Worm (Caenorhabditis elegans) whole organism, L1 larva: ENCODE data around the gene K12H6.10.

Experiments
- C34B4.2 ChIP-seq: sonication (generic microtip); optimal IDR thresholded peaks from 2 replicates; lab custom pipeline; 2017; ENCODE audit warnings: mild to moderate bottlenecking, missing genetic modification characterization, missing compliant biosample characterization
- F16B12.6 ChIP-seq: fragments of 150-350 bp; optimal IDR thresholded peaks from 2 replicates; lab custom pipeline; 2014; ENCODE audit warnings: missing biosample characterization, missing genetic modification characterization
- aha-1 ChIP-seq: fragments of 150-350 bp; optimal IDR thresholded peaks from 2 replicates; lab custom pipeline; 2014; ENCODE audit warnings: missing biosample characterization, missing genetic modification characterization
- ceh-63 ChIP-seq: fragments of 200-800 bp; sonication (Bioruptor generic); optimal IDR thresholded peaks from 2 replicates; lab custom pipeline; 2018; ENCODE audit warnings: mild to moderate bottlenecking, missing genetic modification characterization, missing compliant biosample characterization
- ceh-82 ChIP-seq, 3 experiments: fragments of 150-350 bp in 1 of 3; sonication (generic microtip) in 2 of 3; optimal IDR thresholded peaks; 2 replicates each; lab custom pipeline; 2014 to 2017; ENCODE audit warnings: missing biosample characterization in 3 of 3, missing genetic modification characterization in 3 of 3
- dpl-1 ChIP-seq, 3 experiments: fragments of 150-350 bp in 2 of 3; sonication (generic microtip) in 1 of 3; optimal IDR thresholded peaks; 2 replicates each; lab custom pipeline; 2014 to 2017; ENCODE audit warnings: missing biosample characterization in 3 of 3, missing genetic modification characterization in 3 of 3, missing genetic modification reagents in 3 of 3
- dsc-1 ChIP-seq: sonication (generic microtip); optimal IDR thresholded peaks from 2 replicates; lab custom pipeline; 2016; ENCODE audit warnings: mild to moderate bottlenecking, missing genetic modification characterization, missing compliant biosample characterization
- efl-1 ChIP-seq, 4 experiments: fragments of 150-350 bp; optimal IDR thresholded peaks in 3 of 4; peaks in 1 of 4; 1 replicate in 1 of 4; 2 replicates in 3 of 4; lab custom pipeline; 2014; ENCODE audit warnings: missing biosample characterization in 2 of 4, missing genetic modification characterization in 2 of 4, missing genetic modification reagents in 2 of 4
- egl-27 ChIP-seq, 2 experiments: fragments of 150-350 bp in 1 of 2; sonication (generic microtip); optimal IDR thresholded peaks; 3 replicates each; lab custom pipeline; 2017 to 2018; ENCODE audit warnings: missing biosample characterization in 2 of 2, missing genetic modification characterization in 2 of 2, missing genetic modification reagents in 2 of 2
- elt-3 ChIP-seq, 6 experiments: fragments of 150-350 bp in 1 of 6; sonication (generic microtip); optimal IDR thresholded peaks; 2 replicates each; lab custom pipeline; 2017 to 2018; ENCODE audit warnings: missing biosample characterization in 6 of 6, missing genetic modification characterization in 6 of 6, inconsistent platforms in 1 of 6
- ets-5 ChIP-seq: fragments of 200-800 bp; sonication (Bioruptor generic); IDR thresholded peaks from 2 replicates; pipeline ENCODE4 v1.3.6; 2022; ENCODE audit warnings: missing genetic modification characterization, missing compliant biosample characterization
- fkh-4 ChIP-seq: sonication (generic microtip); optimal IDR thresholded peaks from 2 replicates; lab custom pipeline; 2016; ENCODE audit warnings: missing compliant biosample characterization, missing genetic modification characterization, borderline replicate concordance
- fkh-8 ChIP-seq: sonication (generic microtip); optimal IDR thresholded peaks from 2 replicates; lab custom pipeline; 2016; ENCODE audit warnings: mild to moderate bottlenecking, missing genetic modification characterization, missing compliant biosample characterization
- fos-1 ChIP-seq: fragments of 150-350 bp; optimal IDR thresholded peaks from 2 replicates; lab custom pipeline; 2014; ENCODE audit warnings: missing biosample characterization, missing genetic modification characterization
- grh-1 ChIP-seq: fragments of 200-800 bp; sonication (Bioruptor generic); IDR thresholded peaks from 2 replicates; pipeline ENCODE4 v1.3.6; 2022; ENCODE audit warnings: missing genetic modification reagents, missing genetic modification characterization, missing compliant biosample characterization
- hlh-4 ChIP-seq: sonication (generic microtip); optimal IDR thresholded peaks from 2 replicates; lab custom pipeline; 2016; ENCODE audit warnings: mild to moderate bottlenecking, missing genetic modification characterization, missing compliant biosample characterization
- hpl-2 ChIP-seq: fragments of 150-350 bp; optimal IDR thresholded peaks from 2 replicates; lab custom pipeline; 2014; ENCODE audit warnings: missing biosample characterization, missing genetic modification reagents, missing genetic modification characterization
- irx-1 ChIP-seq: sonication (generic microtip); optimal IDR thresholded peaks from 2 replicates; lab custom pipeline; 2016; ENCODE audit warnings: missing genetic modification characterization, missing compliant biosample characterization
- isw-1 ChIP-seq: fragments of 200-800 bp; sonication (Bioruptor generic); IDR thresholded peaks from 2 replicates; pipeline ENCODE4 v1.3.6; 2022; ENCODE audit warnings: missing genetic modification characterization, missing compliant biosample characterization
- lin-13 ChIP-seq: fragments of 150-350 bp; optimal IDR thresholded peaks from 2 replicates; lab custom pipeline; 2014; ENCODE audit warnings: missing biosample characterization, missing genetic modification reagents, missing genetic modification characterization
- lin-35 ChIP-seq, 2 experiments: fragments of 150-350 bp; optimal IDR thresholded peaks; 2 replicates each; lab custom pipeline; 2014; ENCODE audit warnings: missing biosample characterization in 2 of 2, missing genetic modification characterization in 2 of 2, missing genetic modification reagents in 2 of 2
- lir-3 ChIP-seq: sonication (generic microtip); optimal IDR thresholded peaks from 2 replicates; lab custom pipeline; 2016; ENCODE audit warnings: mild to moderate bottlenecking, missing genetic modification characterization, moderate library complexity, missing compliant biosample characterization; ENCODE audit not compliant: poor library complexity
- lsy-2 ChIP-seq, 2 experiments: fragments of 150-350 bp; optimal IDR thresholded peaks; 2 replicates each; lab custom pipeline; 2014; ENCODE audit warnings: missing biosample characterization in 2 of 2, missing genetic modification characterization in 2 of 2
- mab-9 ChIP-seq: fragments of 200-800 bp; sonication (Bioruptor generic); IDR thresholded peaks from 2 replicates; pipeline ENCODE4 v1.3.6; 2022; ENCODE audit warnings: missing genetic modification reagents, missing genetic modification characterization, missing compliant biosample characterization
- nhr-19 ChIP-seq: fragments of 200-800 bp; sonication (Bioruptor generic); conservative IDR thresholded peaks from 2 replicates; pipeline ENCODE4 v1.3.6; 2022; ENCODE audit warnings: missing genetic modification characterization, missing compliant biosample characterization
- nhr-47 ChIP-seq: sonication (generic microtip); optimal IDR thresholded peaks from 2 replicates; lab custom pipeline; 2016; ENCODE audit warnings: mild to moderate bottlenecking, missing genetic modification characterization, moderate library complexity, missing compliant biosample characterization
- nhr-85 ChIP-seq: sonication (generic microtip); peaks from one replicate; lab custom pipeline; 2016; ENCODE audit warnings: missing genetic modification characterization, inconsistent platforms, missing compliant biosample characterization
- pag-3 ChIP-seq: sonication (generic microtip); optimal IDR thresholded peaks from 2 replicates; lab custom pipeline; 2017; ENCODE audit warnings: missing genetic modification characterization, mild to moderate bottlenecking, missing compliant biosample characterization, antibody characterized with exemption, borderline replicate concordance; ENCODE audit not compliant: insufficient read depth
- rnt-1 ChIP-seq: sonication (generic microtip); optimal IDR thresholded peaks from 2 replicates; lab custom pipeline; 2016; ENCODE audit warnings: mild to moderate bottlenecking, missing genetic modification characterization, moderate library complexity, missing compliant biosample characterization
- snpc-4 ChIP-seq: fragments of 150-350 bp; optimal IDR thresholded peaks from 2 replicates; lab custom pipeline; 2014; ENCODE audit warnings: missing biosample characterization, missing genetic modification characterization
- snu-23 ChIP-seq: sonication (generic microtip); optimal IDR thresholded peaks from 2 replicates; lab custom pipeline; 2016; ENCODE audit warnings: missing genetic modification characterization, missing compliant biosample characterization
- swsn-7 ChIP-seq: sonication (generic microtip); optimal IDR thresholded peaks from 2 replicates; lab custom pipeline; 2016; ENCODE audit warnings: missing genetic modification characterization, missing compliant biosample characterization
- tlp-1 ChIP-seq: fragments of 150-350 bp; optimal IDR thresholded peaks from 2 replicates; lab custom pipeline; 2014; ENCODE audit warnings: missing biosample characterization, missing genetic modification characterization
- unc-86 ChIP-seq: sonication (generic microtip); optimal IDR thresholded peaks from 2 replicates; lab custom pipeline; 2016; ENCODE audit warnings: missing genetic modification characterization, missing compliant biosample characterization
- unc-98 ChIP-seq: fragments of 200-800 bp; sonication (Bioruptor generic); IDR thresholded peaks from 2 replicates; pipeline ENCODE4 v1.3.6; 2022; ENCODE audit warnings: missing genetic modification characterization, missing compliant biosample characterization
- vab-15 ChIP-seq: sonication (generic microtip); optimal IDR thresholded peaks from 2 replicates; lab custom pipeline; 2017; ENCODE audit warnings: missing genotype, mild to moderate bottlenecking, missing genetic modification characterization, missing compliant biosample characterization
- zag-1 ChIP-seq: fragments of 150-350 bp; optimal IDR thresholded peaks from 2 replicates; lab custom pipeline; 2014; ENCODE audit warnings: missing biosample characterization, missing genetic modification characterization
- zip-4 ChIP-seq: fragments of 200-800 bp; sonication (Bioruptor generic); optimal IDR thresholded peaks from 2 replicates; lab custom pipeline; 2018; ENCODE audit warnings: mild to moderate bottlenecking, missing genetic modification characterization, moderate library complexity, missing compliant biosample characterization

K12H6.10 gene

ce11 chrII:2815017-2815416, 7.7 kb upstream of the K12H6.10 start:
- TF ChIP-seq elt-3 (tag; optimal IDR thresholded peaks at IDR 0.05; lab: Kevin White, UChicago) = no peak
- no peak for TF ChIP-seq lir-3 (tag; lab: Kevin White, UChicago)
- no peak for TF ChIP-seq dsc-1
- TF ChIP-seq fkh-8 = no peak
- no peak for TF ChIP-seq hlh-4 (tag; lab: Kevin White, UChicago)
- no peak for TF ChIP-seq snpc-4 (tag; lab: Kevin White, UChicago)
- TF ChIP-seq fkh-4 (tag; lab: Kevin White, UChicago) = no peak
- no peak for TF ChIP-seq zip-4 (GFP tag; lab: Kevin White, UChicago)
- TF ChIP-seq ceh-82 (tag; optimal IDR thresholded peaks at IDR 0.05; lab: Kevin White, UChicago) = no peak
- no peak for TF ChIP-seq aha-1 (tag; lab: Kevin White, UChicago)
- no peak for TF ChIP-seq hpl-2 (GFP tag; lab: Kevin White, UChicago)
- no peak for TF ChIP-seq swsn-7 (tag; lab: Kevin White, UChicago)
- no peak for TF ChIP-seq grh-1 (GFP tag; lab: Robert Waterston, UW)

- TF ChIP-seq unc-86 (tag; lab: Kevin White, UChicago) = no peak
- no peak for TF ChIP-seq C34B4.2
Observed at ce11 chrII:2815444-2815843, 7.2 kb upstream of the K12H6.10 start, which contains the start of gene K12H6.2. K12H6.2 (minus strand) TSS chrII:2815544.

- TF ChIP-seq unc-98 (GFP tag; lab: Robert Waterston, UW) (no peak), nhr-85 (tag; lab: Kevin White, UChicago) (no peak), rnt-1 (no peak), efl-1 (optimal IDR thresholded peaks at IDR 0.05; lab: Kevin White, UChicago) (no peak), efl-1 (GFP tag; optimal IDR thresholded peaks at IDR 0.05 in 1 of 2; lab: Kevin White, UChicago) (no peak), dpl-1 (GFP tag; optimal IDR thresholded peaks at IDR 0.05; lab: Kevin White, UChicago) (no peak), lin-35 (GFP tag; optimal IDR thresholded peaks at IDR 0.05; lab: Kevin White, UChicago) (no peak), fos-1 (tag; lab: Kevin White, UChicago) (no peak)
- TF ChIP-seq, all 84 proteins: peak for 0
Observed at ce11 chrII:2816676-2817075, 6.0 kb upstream of the K12H6.10 start, which contains the start of gene set-13. set-13 (plus strand) TSS chrII:2816976.

- TF ChIP-seq zag-1 (tag; lab: Kevin White, UChicago) (no peak), irx-1 (no peak), mab-9 (GFP tag; lab: Robert Waterston, UW) (no peak), egl-27 (tag; optimal IDR thresholded peaks at IDR 0.05; lab: Kevin White, UChicago) (no peak), efl-1 (optimal IDR thresholded peaks at IDR 0.05; lab: Kevin White, UChicago) (no peak), efl-1 (GFP tag; optimal IDR thresholded peaks at IDR 0.05 in 1 of 2; lab: Kevin White, UChicago) (no peak)
Observed at ce11 chrII:2824169-2824568, 1.5 kb downstream of the K12H6.10 start, which contains the start of the genes K12H6.4 and K12H6.9. K12H6.4 (minus strand) TSS chrII:2824269. K12H6.9 (plus strand) TSS chrII:2824404.

ce11 chrII:2826073-2826472, 3.4 kb downstream of the K12H6.10 start, which contains the start of gene K12H6.5:
K12H6.5 (minus strand) TSS chrII:2826173.
- no peak for TF ChIP-seq tlp-1
- TF ChIP-seq snu-23 = no peak
- TF ChIP-seq nhr-85 (tag; lab: Kevin White, UChicago) = no peak
- no peak for TF ChIP-seq isw-1 (GFP tag; lab: Robert Waterston, UW)
- TF ChIP-seq irx-1 = no peak
- no peak for TF ChIP-seq nhr-19 (GFP tag; lab: Robert Waterston, UW)
- no peak for TF ChIP-seq lsy-2 (tag; optimal IDR thresholded peaks at IDR 0.05; lab: Kevin White, UChicago)
- TF ChIP-seq lin-13 (GFP tag; lab: Kevin White, UChicago) = no peak
- no peak for TF ChIP-seq vab-15 (tag; lab: Kevin White, UChicago)
- no peak for TF ChIP-seq grh-1 (GFP tag; lab: Robert Waterston, UW)
- TF ChIP-seq hlh-4 (tag; lab: Kevin White, UChicago) = no peak
- no peak for TF ChIP-seq ceh-63 (GFP tag; lab: Kevin White, UChicago)
- TF ChIP-seq swsn-7 (tag; lab: Kevin White, UChicago) = no peak
- TF ChIP-seq fkh-8 = no peak
- no peak for TF ChIP-seq efl-1 (optimal IDR thresholded peaks at IDR 0.05; lab: Kevin White, UChicago)
- TF ChIP-seq efl-1 (GFP tag; optimal IDR thresholded peaks at IDR 0.05 in 1 of 2; lab: Kevin White, UChicago) = no peak
- no peak for TF ChIP-seq F16B12.6
- no peak for TF ChIP-seq ets-5 (GFP tag; lab: Robert Waterston, UW)
- TF ChIP-seq unc-86 (tag; lab: Kevin White, UChicago) = no peak
- no peak for TF ChIP-seq nhr-47 (tag; lab: Kevin White, UChicago)
- no peak for TF ChIP-seq pag-3 (tag; lab: Kevin White, UChicago)
